Fruit fly (Drosophila melanogaster) whole organism, pupa: ENCODE measurements around the gene Rh6.

Source experiments
- CG14655 ChIP-seq: fragments of 200-800 bp; sonication (Bioruptor generic); optimal IDR thresholded peaks from 3 replicates; lab custom pipeline; 2017; ENCODE audit warnings: mild to moderate bottlenecking, missing biosample characterization, missing genetic modification reagents, missing genetic modification characterization
- CG9948 ChIP-seq: fragments of 200-800 bp; sonication (Bioruptor generic); optimal IDR thresholded peaks from 2 replicates; lab custom pipeline; 2018; ENCODE audit warnings: missing biosample characterization, mild to moderate bottlenecking, missing genetic modification characterization, moderate library complexity
- Pif1B ChIP-seq: fragments of 200-800 bp; sonication (Bioruptor generic); optimal IDR thresholded peaks from 3 replicates; lab custom pipeline; 2016; ENCODE audit warnings: missing biosample characterization, missing genetic modification characterization

dm6 chr3R:15485866-15486265, 2.9 kb downstream of the Rh6 start, which contains the start of gene obe:
- TF ChIP-seq Pif1B (GFP tag; lab: Kevin White, UChicago) = no peak
- no peak for TF ChIP-seq CG9948 (tag; lab: Kevin White, UChicago)
- TF ChIP-seq CG14655 (GFP tag; lab: Kevin White, UChicago) = no peak
